Fruit fly (Drosophila melanogaster) whole organism, pupa: ENCODE results near the gene alphaTub67C.
A peak's percentile ranks its signal among the peaks of the same experiment; 100 is the strongest.

ENCODE experiments used
- CG10348 ChIP-seq: fragments of 200-800 bp; sonication (Bioruptor generic); IDR thresholded peaks from 2 replicates; pipeline ENCODE4 v1.3.6; 2022; ENCODE audit warnings: missing biosample characterization, missing genetic modification characterization
- CG12605 ChIP-seq: fragments of 200-800 bp; sonication (Bioruptor generic); IDR thresholded peaks from 2 replicates; pipeline ENCODE4 v1.3.6; 2022; ENCODE audit warnings: missing biosample characterization, missing genetic modification characterization
- CG13204 ChIP-seq: fragments of 200-800 bp; sonication (Bioruptor generic); optimal IDR thresholded peaks from 2 replicates; lab custom pipeline; 2018; ENCODE audit warnings: missing biosample characterization, mild to moderate bottlenecking, missing genetic modification characterization, moderate library complexity
- CG14655 ChIP-seq: fragments of 200-800 bp; sonication (Bioruptor generic); optimal IDR thresholded peaks from 3 replicates; lab custom pipeline; 2017; ENCODE audit warnings: mild to moderate bottlenecking, missing biosample characterization, missing genetic modification reagents, missing genetic modification characterization
- CG17806 ChIP-seq: fragments of 200-800 bp; sonication (Bioruptor generic); optimal IDR thresholded peaks from 2 replicates; lab custom pipeline; 2018; ENCODE audit warnings: missing biosample characterization, mild to moderate bottlenecking, missing genetic modification characterization, moderate library complexity
- CG34367 ChIP-seq: fragments of 200-800 bp; sonication (Bioruptor generic); optimal IDR thresholded peaks from 2 replicates; lab custom pipeline; 2018; ENCODE audit warnings: missing biosample characterization, mild to moderate bottlenecking, missing genetic modification characterization
- CG8301 ChIP-seq: fragments of 200-800 bp; sonication (Bioruptor generic); optimal IDR thresholded peaks from 2 replicates; lab custom pipeline; 2018; ENCODE audit warnings: missing biosample characterization, mild to moderate bottlenecking, missing genetic modification characterization
- CG9948 ChIP-seq: fragments of 200-800 bp; sonication (Bioruptor generic); optimal IDR thresholded peaks from 2 replicates; lab custom pipeline; 2018; ENCODE audit warnings: missing biosample characterization, mild to moderate bottlenecking, missing genetic modification characterization, moderate library complexity
- D1 ChIP-seq: fragments of 200-800 bp; sonication (Bioruptor generic); optimal IDR thresholded peaks from 2 replicates; lab custom pipeline; 2018; ENCODE audit warnings: missing biosample characterization, mild to moderate bottlenecking, missing genetic modification characterization, moderate library complexity
- EcR ChIP-seq: fragments of 200-800 bp; sonication (Bioruptor generic); optimal IDR thresholded peaks from 3 replicates; lab custom pipeline; 2019; ENCODE audit warnings: missing biosample characterization, missing genetic modification characterization, mild to moderate bottlenecking, moderate library complexity, missing genetic modification reagents
- gl ChIP-seq: fragments of 200-800 bp; sonication (Bioruptor generic); optimal IDR thresholded peaks from 2 replicates; lab custom pipeline; 2018; ENCODE audit warnings: missing biosample characterization, mild to moderate bottlenecking, missing genetic modification characterization
- rn ChIP-seq: fragments of 200-800 bp; sonication (Bioruptor generic); IDR thresholded peaks from 2 replicates; pipeline ENCODE4 v1.3.6; 2022; ENCODE audit warnings: missing biosample characterization, missing genetic modification characterization

dm6 chr3L:9714537-9715144, 33.6 kb downstream of the alphaTub67C start:
- TF ChIP-seq CG34367 (tag; lab: Kevin White, UChicago) (no peak), EcR (peak; percentile 3), rn (GFP tag; lab: Robert Waterston, UW) (no peak), D1 (tag; lab: Kevin White, UChicago) (no peak), CG13204 (no peak), CG9948 (no peak), CG8301 (no peak), CG14655 (GFP tag; lab: Kevin White, UChicago) (no peak), CG17806 (no peak), gl (tag; lab: Kevin White, UChicago) (no peak), CG10348 (GFP tag; lab: Robert Waterston, UW) (no peak), CG12605 (GFP tag; lab: Robert Waterston, UW) (no peak)
